Worm (Caenorhabditis elegans) whole organism, dauer: ENCODE data around the gene C17H12.11.

Source experiments
- unc-62 ChIP-seq: sonication (generic microtip); optimal IDR thresholded peaks from 2 replicates; lab custom pipeline; 2017; ENCODE audit warnings: missing biosample characterization, missing genetic modification reagents, missing genetic modification characterization

C17H12.11 gene

ce11 chrIV:6839091-6839522 is 36.9 kb downstream of the C17H12.11 start:
- TF ChIP-seq unc-62 (GFP tag; lab: Kevin White, UChicago) = no peak

- no peak for TF ChIP-seq unc-62 (GFP tag; lab: Kevin White, UChicago)
Measured at ce11 chrIV:6841562-6842282, 39.5 kb downstream of the C17H12.11 start.

ce11 chrIV:6842470-6843008 is 40.4 kb downstream of the C17H12.11 start, which contains the start of gene lip-1:
Gene lip-1, plus strand, starts transcription at chrIV:6842958.
- no peak for TF ChIP-seq unc-62 (GFP tag; lab: Kevin White, UChicago)

- no peak for TF ChIP-seq unc-62 (GFP tag; lab: Kevin White, UChicago)
Measured at ce11 chrIV:6852727-6853126, 50.5 kb downstream of the C17H12.11 start.
